Fruit fly (Drosophila melanogaster): ENCODE results near the gene CG8419.

- TF ChIP-seq CG1620 (GFP tag; optimal IDR thresholded peaks at IDR 0.05), result peak; percentile 16
- no peak for TF ChIP-seq CG12768 (GFP tag; optimal IDR thresholded peaks at IDR 0.05)
These were observed 33.8 kb downstream of the CG8419 start, which contains the start of gene Pvr for dm6 chr2L:8239712-8240245.
